Worm (Caenorhabditis elegans) whole organism, L1 larva: ENCODE data around the gene ZK105.11.

Experiments used
- C04F5.9 ChIP-seq: sonication (generic microtip); optimal IDR thresholded peaks from 2 replicates; lab custom pipeline; 2016; ENCODE audit warnings: missing genetic modification characterization, missing compliant biosample characterization
- C16A3.4 ChIP-seq: fragments of 150-350 bp; optimal IDR thresholded peaks from 2 replicates; lab custom pipeline; 2014; ENCODE audit warnings: missing biosample characterization, missing genetic modification characterization
- F16B12.6 ChIP-seq: fragments of 150-350 bp; optimal IDR thresholded peaks from 2 replicates; lab custom pipeline; 2014; ENCODE audit warnings: missing biosample characterization, missing genetic modification characterization
- aha-1 ChIP-seq: fragments of 150-350 bp; optimal IDR thresholded peaks from 2 replicates; lab custom pipeline; 2014; ENCODE audit warnings: missing biosample characterization, missing genetic modification characterization
- ama-1 ChIP-seq: fragments of 150-350 bp; optimal IDR thresholded peaks from 2 replicates; lab custom pipeline; 2014
- ceh-63 ChIP-seq: fragments of 200-800 bp; sonication (Bioruptor generic); optimal IDR thresholded peaks from 2 replicates; lab custom pipeline; 2018; ENCODE audit warnings: mild to moderate bottlenecking, missing genetic modification characterization, missing compliant biosample characterization
- ceh-82 ChIP-seq, 3 experiments: fragments of 150-350 bp in 1 of 3; sonication (generic microtip) in 2 of 3; optimal IDR thresholded peaks; 2 replicates each; lab custom pipeline; 2014 to 2017; ENCODE audit warnings: missing biosample characterization in 3 of 3, missing genetic modification characterization in 3 of 3
- ceh-88 ChIP-seq: fragments of 200-800 bp; sonication (Bioruptor generic); IDR thresholded peaks from 2 replicates; pipeline ENCODE4 v1.3.6; 2022; ENCODE audit warnings: missing genetic modification characterization, missing compliant biosample characterization
- ces-1 ChIP-seq: fragments of 150-350 bp; optimal IDR thresholded peaks from 2 replicates; lab custom pipeline; 2014; ENCODE audit warnings: missing biosample characterization, missing genetic modification reagents, missing genetic modification characterization
- dsc-1 ChIP-seq: sonication (generic microtip); optimal IDR thresholded peaks from 2 replicates; lab custom pipeline; 2016; ENCODE audit warnings: mild to moderate bottlenecking, missing genetic modification characterization, missing compliant biosample characterization
- efl-3 ChIP-seq: fragments of 200-800 bp; sonication (Bioruptor generic); optimal IDR thresholded peaks from 2 replicates; lab custom pipeline; 2018; ENCODE audit warnings: mild to moderate bottlenecking, missing genetic modification characterization, missing compliant biosample characterization
- elt-2 ChIP-seq: sonication (generic microtip); optimal IDR thresholded peaks from 2 replicates; lab custom pipeline; 2016; ENCODE audit warnings: missing genetic modification characterization, mild to moderate bottlenecking, inconsistent platforms, missing compliant biosample characterization, missing genetic modification reagents
- elt-3 ChIP-seq, 6 experiments: fragments of 150-350 bp in 1 of 6; sonication (generic microtip); optimal IDR thresholded peaks; 2 replicates each; lab custom pipeline; 2017 to 2018; ENCODE audit warnings: missing biosample characterization in 6 of 6, missing genetic modification characterization in 6 of 6, inconsistent platforms in 1 of 6
- fkh-4 ChIP-seq: sonication (generic microtip); optimal IDR thresholded peaks from 2 replicates; lab custom pipeline; 2016; ENCODE audit warnings: missing compliant biosample characterization, missing genetic modification characterization, borderline replicate concordance
- fkh-8 ChIP-seq: sonication (generic microtip); optimal IDR thresholded peaks from 2 replicates; lab custom pipeline; 2016; ENCODE audit warnings: mild to moderate bottlenecking, missing genetic modification characterization, missing compliant biosample characterization
- hlh-17 ChIP-seq: fragments of 200-800 bp; sonication (Bioruptor generic); optimal IDR thresholded peaks from 2 replicates; lab custom pipeline; 2018; ENCODE audit warnings: missing genetic modification characterization, mild to moderate bottlenecking, missing compliant biosample characterization, moderate library complexity, borderline replicate concordance
- hlh-4 ChIP-seq: sonication (generic microtip); optimal IDR thresholded peaks from 2 replicates; lab custom pipeline; 2016; ENCODE audit warnings: mild to moderate bottlenecking, missing genetic modification characterization, missing compliant biosample characterization
- hpl-2 ChIP-seq: fragments of 150-350 bp; optimal IDR thresholded peaks from 2 replicates; lab custom pipeline; 2014; ENCODE audit warnings: missing biosample characterization, missing genetic modification reagents, missing genetic modification characterization
- jun-1 ChIP-seq: fragments of 150-350 bp; optimal IDR thresholded peaks from 2 replicates; lab custom pipeline; 2014; ENCODE audit warnings: missing biosample characterization, missing genetic modification reagents, missing genetic modification characterization
- lin-15B ChIP-seq: fragments of 150-350 bp; sonication (generic microtip); optimal IDR thresholded peaks from 3 replicates; lab custom pipeline; 2014; ENCODE audit warnings: missing biosample characterization, missing genetic modification characterization
- lin-35 ChIP-seq, 2 experiments: fragments of 150-350 bp; optimal IDR thresholded peaks; 2 replicates each; lab custom pipeline; 2014; ENCODE audit warnings: missing biosample characterization in 2 of 2, missing genetic modification characterization in 2 of 2, missing genetic modification reagents in 2 of 2
- lsy-2 ChIP-seq, 2 experiments: fragments of 150-350 bp; optimal IDR thresholded peaks; 2 replicates each; lab custom pipeline; 2014; ENCODE audit warnings: missing biosample characterization in 2 of 2, missing genetic modification characterization in 2 of 2
- mab-9 ChIP-seq: fragments of 200-800 bp; sonication (Bioruptor generic); IDR thresholded peaks from 2 replicates; pipeline ENCODE4 v1.3.6; 2022; ENCODE audit warnings: missing genetic modification reagents, missing genetic modification characterization, missing compliant biosample characterization
- mdl-1 ChIP-seq, 2 experiments: fragments of 150-350 bp; optimal IDR thresholded peaks; 2 replicates each; lab custom pipeline; 2014 to 2017; ENCODE audit warnings: missing biosample characterization in 2 of 2, missing genetic modification characterization in 2 of 2, inconsistent platforms in 1 of 2
- mef-2 ChIP-seq: fragments of 150-350 bp; optimal IDR thresholded peaks from 2 replicates; lab custom pipeline; 2014; ENCODE audit warnings: missing biosample characterization, missing genetic modification characterization
- nhr-19 ChIP-seq: fragments of 200-800 bp; sonication (Bioruptor generic); conservative IDR thresholded peaks from 2 replicates; pipeline ENCODE4 v1.3.6; 2022; ENCODE audit warnings: missing genetic modification characterization, missing compliant biosample characterization
- nhr-237 ChIP-seq: fragments of 150-350 bp; optimal IDR thresholded peaks from 2 replicates; lab custom pipeline; 2014; ENCODE audit warnings: missing biosample characterization, missing genetic modification characterization
- nhr-47 ChIP-seq: sonication (generic microtip); optimal IDR thresholded peaks from 2 replicates; lab custom pipeline; 2016; ENCODE audit warnings: mild to moderate bottlenecking, missing genetic modification characterization, moderate library complexity, missing compliant biosample characterization
- nhr-76 ChIP-seq: sonication (generic microtip); optimal IDR thresholded peaks from 2 replicates; lab custom pipeline; 2017; ENCODE audit warnings: missing biosample characterization, missing genetic modification characterization
- nhr-77 ChIP-seq: fragments of 150-350 bp; optimal IDR thresholded peaks from 2 replicates; lab custom pipeline; 2014; ENCODE audit warnings: missing biosample characterization, missing genetic modification characterization
- nhr-84 ChIP-seq: sonication (generic microtip); optimal IDR thresholded peaks from 2 replicates; lab custom pipeline; 2017; ENCODE audit warnings: missing biosample characterization, missing genetic modification characterization
- nhr-85 ChIP-seq: sonication (generic microtip); peaks from one replicate; lab custom pipeline; 2016; ENCODE audit warnings: missing genetic modification characterization, inconsistent platforms, missing compliant biosample characterization
- pag-3 ChIP-seq: sonication (generic microtip); optimal IDR thresholded peaks from 2 replicates; lab custom pipeline; 2017; ENCODE audit warnings: missing genetic modification characterization, mild to moderate bottlenecking, missing compliant biosample characterization, antibody characterized with exemption, borderline replicate concordance; ENCODE audit not compliant: insufficient read depth
- snu-23 ChIP-seq: sonication (generic microtip); optimal IDR thresholded peaks from 2 replicates; lab custom pipeline; 2016; ENCODE audit warnings: missing genetic modification characterization, missing compliant biosample characterization
- sox-4 ChIP-seq: sonication (generic microtip); optimal IDR thresholded peaks from 2 replicates; lab custom pipeline; 2016; ENCODE audit warnings: missing genetic modification characterization, missing compliant biosample characterization
- swsn-7 ChIP-seq: sonication (generic microtip); optimal IDR thresholded peaks from 2 replicates; lab custom pipeline; 2016; ENCODE audit warnings: missing genetic modification characterization, missing compliant biosample characterization
- tbx-2 ChIP-seq: sonication (generic microtip); optimal IDR thresholded peaks from 2 replicates; lab custom pipeline; 2016; ENCODE audit warnings: missing genetic modification characterization, missing compliant biosample characterization
- unc-130 ChIP-seq: fragments of 150-350 bp; optimal IDR thresholded peaks from 2 replicates; lab custom pipeline; 2017; ENCODE audit warnings: missing biosample characterization, missing genetic modification characterization, inconsistent platforms
- unc-30 ChIP-seq: sonication (generic microtip); optimal IDR thresholded peaks from 2 replicates; lab custom pipeline; 2017; ENCODE audit warnings: missing biosample characterization, missing genetic modification characterization
- xbp-1 ChIP-seq: sonication (generic microtip); optimal IDR thresholded peaks from 2 replicates; lab custom pipeline; 2016; ENCODE audit warnings: missing genetic modification characterization, missing compliant biosample characterization
- zag-1 ChIP-seq: fragments of 150-350 bp; optimal IDR thresholded peaks from 2 replicates; lab custom pipeline; 2014; ENCODE audit warnings: missing biosample characterization, missing genetic modification characterization
- ztf-4 ChIP-seq: fragments of 150-350 bp; optimal IDR thresholded peaks from 2 replicates; lab custom pipeline; 2014; ENCODE audit warnings: missing biosample characterization, missing genetic modification characterization

Gene ZK105.11

DNA sequence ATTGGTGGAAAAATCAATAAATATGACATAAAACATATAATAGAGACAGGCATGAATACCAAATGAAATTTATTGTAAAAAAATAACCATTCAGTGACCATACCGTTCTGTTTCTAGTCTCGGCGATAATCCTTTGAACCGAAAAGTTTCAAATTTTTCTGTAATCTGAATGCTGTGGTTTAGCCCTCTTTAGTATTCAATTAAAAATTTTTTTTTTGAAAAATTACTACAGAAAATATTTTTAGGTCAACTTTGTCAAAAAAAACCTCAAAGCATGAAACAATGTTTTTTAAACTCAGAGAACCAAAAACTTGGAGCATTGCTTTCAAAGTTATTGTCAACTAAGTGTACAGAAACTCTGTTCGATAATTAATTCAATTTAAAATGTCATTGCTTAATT, at the start of gene ZK105.11:
Gene ZK105.11, minus strand, starts transcription at position 101 of the 400 bp plus-strand sequence.
- no peak for TF ChIP-seq nhr-47 (tag; lab: Kevin White, UChicago)
- TF ChIP-seq ztf-4 (tag; lab: Kevin White, UChicago) = no peak
- no peak for TF ChIP-seq mdl-1 (tag; optimal IDR thresholded peaks at IDR 0.05; lab: Kevin White, UChicago)
- no peak for TF ChIP-seq lin-35 (GFP tag; optimal IDR thresholded peaks at IDR 0.05; lab: Kevin White, UChicago)
- TF ChIP-seq xbp-1 (tag; lab: Kevin White, UChicago) = no peak
- no peak for TF ChIP-seq swsn-7 (tag; lab: Kevin White, UChicago)
- no peak for TF ChIP-seq tbx-2

DNA sequence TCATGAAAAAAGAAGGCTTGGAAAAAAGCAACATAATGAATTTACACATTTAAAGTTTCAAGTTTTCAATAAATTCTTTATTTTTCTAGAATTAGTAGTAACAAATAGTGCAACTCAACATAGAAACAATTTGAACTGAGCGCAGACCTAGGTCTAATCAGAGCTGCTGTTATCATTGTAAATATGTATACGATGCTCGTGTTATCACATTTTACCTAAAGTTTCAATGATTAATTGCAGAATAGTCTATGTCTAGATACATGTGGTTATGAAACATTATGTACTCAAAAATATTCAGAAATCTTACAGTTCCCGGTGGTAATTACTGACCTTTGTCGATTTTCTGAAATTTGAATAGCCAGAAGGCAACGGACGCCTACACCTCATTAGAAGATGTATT, 47.6 kb upstream of the ZK105.11 start:
- TF ChIP-seq elt-2 (tag; lab: Kevin White, UChicago) (peak; percentile 38), snu-23 (GFP tag; lab: Kevin White, UChicago) (no peak)
- TF ChIP-seq, all 84 proteins: peak for 1

DNA sequence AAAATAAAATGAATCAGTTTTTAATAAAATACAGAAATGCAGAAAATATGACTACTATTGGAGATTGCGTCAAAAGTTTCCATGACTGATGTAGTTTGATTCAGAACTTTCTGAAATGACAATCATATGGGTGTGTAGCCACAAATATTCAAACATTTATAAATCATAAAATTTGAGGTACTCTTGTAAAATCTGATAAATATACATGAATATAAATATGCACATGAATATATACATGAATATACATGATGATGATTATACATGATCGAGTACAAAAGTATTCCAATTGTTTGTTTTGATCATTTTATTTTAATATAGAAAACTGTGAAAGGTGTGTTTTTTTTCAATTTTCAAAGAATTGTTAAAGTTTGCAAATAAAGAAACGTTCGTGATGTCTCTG, 46.1 kb upstream of the ZK105.11 start, which contains the start of gene T05B11.4:
Gene T05B11.4, minus strand, starts transcription at position 101 of the 400 bp plus-strand sequence.
- TF ChIP-seq hpl-2 (no peak), jun-1 (no peak), hlh-4 (tag; lab: Kevin White, UChicago) (no peak), elt-3 (tag; optimal IDR thresholded peaks at IDR 0.05; lab: Kevin White, UChicago) (no peak), nhr-76 (tag; lab: Kevin White, UChicago) (no peak), efl-3 (GFP tag; lab: Kevin White, UChicago) (no peak), ceh-82 (tag; optimal IDR thresholded peaks at IDR 0.05; lab: Kevin White, UChicago) (no peak), ces-1 (GFP tag; lab: Kevin White, UChicago) (no peak), nhr-237 (tag; lab: Kevin White, UChicago) (no peak), ceh-63 (GFP tag; lab: Kevin White, UChicago) (no peak), mab-9 (no peak), lin-35 (GFP tag; optimal IDR thresholded peaks at IDR 0.05; lab: Kevin White, UChicago) (no peak), fkh-8 (tag; lab: Kevin White, UChicago) (no peak), F16B12.6 (tag; lab: Kevin White, UChicago) (no peak), mef-2 (no peak), sox-4 (tag; lab: Kevin White, UChicago) (no peak), aha-1 (tag; lab: Kevin White, UChicago) (no peak), unc-30 (tag; lab: Kevin White, UChicago) (no peak), C16A3.4 (tag; lab: Kevin White, UChicago) (no peak)

DNA sequence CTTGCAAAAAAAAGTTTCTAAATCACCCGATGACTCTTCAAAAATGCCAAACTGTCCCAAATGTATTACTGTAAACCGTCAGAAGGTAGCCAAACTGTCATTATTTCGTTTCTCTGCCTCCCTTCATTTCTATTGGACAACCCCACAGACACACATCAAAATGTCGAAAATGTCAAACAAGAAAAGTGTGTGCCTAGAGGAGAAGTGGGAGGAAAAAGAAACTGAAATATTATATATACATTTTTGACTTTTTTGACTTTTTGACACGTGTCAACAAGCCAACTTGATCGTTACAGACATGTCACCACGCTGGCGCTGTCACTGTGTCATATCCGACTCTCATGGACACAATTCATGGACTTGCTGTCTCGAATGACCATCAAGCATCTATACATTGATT, 41.3 kb upstream of the ZK105.11 start:
- no peak for TF ChIP-seq nhr-84

DNA sequence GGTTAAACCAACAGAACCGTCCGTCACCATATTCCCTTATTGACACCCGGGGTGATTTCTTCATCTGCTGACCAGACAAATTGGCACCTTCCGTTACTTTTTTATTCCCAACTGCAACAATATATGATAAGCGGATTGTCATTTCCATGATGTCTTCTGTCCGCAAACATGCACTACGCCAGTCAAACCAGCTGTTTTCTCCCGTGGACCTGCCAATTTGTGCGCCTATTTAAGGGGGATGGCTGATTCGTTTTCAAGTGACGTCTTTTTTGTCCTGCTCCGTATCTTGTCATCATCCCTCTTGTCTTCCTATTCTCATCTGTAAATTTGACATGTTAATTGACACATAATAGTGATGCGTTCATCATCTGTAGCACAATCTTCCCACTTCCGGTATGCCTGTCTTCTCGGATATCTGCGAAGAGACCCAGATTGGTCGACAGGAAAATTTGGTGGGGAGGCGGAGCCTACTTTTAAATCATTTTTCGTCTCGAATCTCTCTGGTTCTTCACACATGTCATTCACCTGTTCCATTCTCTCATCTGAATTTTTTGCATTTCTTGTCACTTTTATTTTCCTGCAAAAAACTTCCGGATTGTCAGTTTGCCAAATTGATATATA, 39.7 kb upstream of the ZK105.11 start:
- no peak for TF ChIP-seq nhr-19 (GFP tag; lab: Robert Waterston, UW)
- no peak for TF ChIP-seq hlh-17 (GFP tag; lab: Kevin White, UChicago)
- TF ChIP-seq ceh-88 (GFP tag; lab: Robert Waterston, UW) = no peak
- TF ChIP-seq lin-15B = no peak
- TF ChIP-seq lin-35 (GFP tag; optimal IDR thresholded peaks at IDR 0.05; lab: Kevin White, UChicago) = no peak

DNA sequence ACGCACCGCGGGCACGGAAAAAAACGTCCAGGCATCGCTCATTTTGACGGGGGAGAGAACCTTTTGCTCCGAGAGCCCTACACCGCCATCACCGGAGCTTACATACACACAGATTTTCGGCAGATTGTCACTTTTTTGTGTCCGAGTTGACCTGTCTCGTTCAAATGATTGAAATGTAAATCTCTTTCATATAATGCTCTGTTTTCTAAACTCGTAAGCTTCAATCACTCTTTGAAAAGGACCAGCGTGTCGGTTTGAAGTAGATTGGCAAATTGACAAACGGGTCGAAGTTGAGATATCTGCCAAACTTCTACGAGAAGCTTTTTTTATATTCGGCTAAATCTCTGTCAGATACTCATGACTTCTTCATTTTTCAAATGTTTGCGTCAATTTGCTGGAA, 38.7 kb upstream of the ZK105.11 start:
- TF ChIP-seq nhr-77 (tag; lab: Kevin White, UChicago) (no peak), lsy-2 (tag; optimal IDR thresholded peaks at IDR 0.05; lab: Kevin White, UChicago) (no peak), mdl-1 (tag; optimal IDR thresholded peaks at IDR 0.05; lab: Kevin White, UChicago) (no peak), pag-3 (tag; lab: Kevin White, UChicago) (no peak), nhr-237 (tag; lab: Kevin White, UChicago) (no peak), efl-3 (GFP tag; lab: Kevin White, UChicago) (no peak), dsc-1 (tag; lab: Kevin White, UChicago) (no peak), fkh-4 (tag; lab: Kevin White, UChicago) (no peak), ceh-88 (GFP tag; lab: Robert Waterston, UW) (no peak), C04F5.9 (tag; lab: Kevin White, UChicago) (no peak), unc-130 (no peak), snu-23 (GFP tag; lab: Kevin White, UChicago) (no peak), nhr-85 (tag; lab: Kevin White, UChicago) (no peak), ama-1 (no peak), swsn-7 (tag; lab: Kevin White, UChicago) (no peak), fkh-8 (tag; lab: Kevin White, UChicago) (no peak), zag-1 (no peak)
